Worm (Caenorhabditis elegans) whole organism, L2 larva: Measurements from ENCODE around the gene F19C7.4.

Experiments
- C34F6.9 ChIP-seq: fragments of 150-350 bp; optimal IDR thresholded peaks from 2 replicates; lab custom pipeline; 2014; ENCODE audit warnings: missing biosample characterization, missing genetic modification characterization
- F13H6.1 ChIP-seq: sonication (generic microtip); optimal IDR thresholded peaks from 2 replicates; lab custom pipeline; 2016; ENCODE audit warnings: missing genetic modification characterization, missing compliant biosample characterization
- R02D3.7 ChIP-seq: fragments of 150-350 bp; optimal IDR thresholded peaks from 2 replicates; lab custom pipeline; 2014; ENCODE audit warnings: missing biosample characterization, missing genetic modification characterization
- Y55F3AM.14 ChIP-seq: fragments of 200-800 bp; sonication (Bioruptor generic); optimal IDR thresholded peaks from 2 replicates; lab custom pipeline; 2018; ENCODE audit warnings: mild to moderate bottlenecking, missing genetic modification characterization, missing compliant biosample characterization
- ZK546.5 ChIP-seq: sonication (generic microtip); optimal IDR thresholded peaks from 2 replicates; lab custom pipeline; 2017; ENCODE audit warnings: missing biosample characterization, missing genetic modification characterization
- aly-2 ChIP-seq: fragments of 150-350 bp; optimal IDR thresholded peaks from 2 replicates; lab custom pipeline; 2014; ENCODE audit warnings: missing biosample characterization, missing genetic modification characterization
- ama-1 ChIP-seq: fragments of 150-350 bp; optimal IDR thresholded peaks from 2 replicates; lab custom pipeline; 2018; ENCODE audit warnings: inconsistent platforms
- ceh-16 ChIP-seq: fragments of 150-350 bp; optimal IDR thresholded peaks from 2 replicates; lab custom pipeline; 2014; ENCODE audit warnings: missing biosample characterization, missing genetic modification characterization
- ceh-82 ChIP-seq: fragments of 150-350 bp; optimal IDR thresholded peaks from 2 replicates; lab custom pipeline; 2014; ENCODE audit warnings: missing biosample characterization, missing genetic modification characterization
- crh-2 ChIP-seq: sonication (generic microtip); optimal IDR thresholded peaks from 2 replicates; lab custom pipeline; 2017; ENCODE audit warnings: missing biosample characterization, missing genetic modification characterization
- dmd-4 ChIP-seq: sonication (generic microtip); optimal IDR thresholded peaks from 2 replicates; lab custom pipeline; 2017; ENCODE audit warnings: missing biosample characterization, missing genetic modification characterization
- egl-27 ChIP-seq: sonication (generic microtip); optimal IDR thresholded peaks from 3 replicates; lab custom pipeline; 2017; ENCODE audit warnings: missing biosample characterization, missing genetic modification reagents, missing genetic modification characterization
- elt-1 ChIP-seq: fragments of 150-350 bp; optimal IDR thresholded peaks from 2 replicates; lab custom pipeline; 2014; ENCODE audit warnings: missing biosample characterization, missing genetic modification characterization
- elt-3 ChIP-seq: sonication (generic microtip); optimal IDR thresholded peaks from 2 replicates; lab custom pipeline; 2017; ENCODE audit warnings: missing biosample characterization, missing genetic modification characterization
- fos-1 ChIP-seq: fragments of 150-350 bp; optimal IDR thresholded peaks from 2 replicates; lab custom pipeline; 2014; ENCODE audit warnings: missing biosample characterization, missing genetic modification characterization
- gmeb-1 ChIP-seq: fragments of 150-350 bp; optimal IDR thresholded peaks from 2 replicates; lab custom pipeline; 2014; ENCODE audit warnings: missing biosample characterization, missing genetic modification characterization
- lin-39 ChIP-seq: fragments of 150-350 bp; optimal IDR thresholded peaks from 2 replicates; lab custom pipeline; 2014; ENCODE audit warnings: missing biosample characterization, missing genetic modification reagents, missing genetic modification characterization
- mab-5 ChIP-seq: fragments of 150-350 bp; optimal IDR thresholded peaks from 2 replicates; lab custom pipeline; 2014; ENCODE audit warnings: missing biosample characterization, missing genetic modification characterization
- mbf-1 ChIP-seq: sonication (generic microtip); optimal IDR thresholded peaks from 2 replicates; lab custom pipeline; 2017; ENCODE audit warnings: missing biosample characterization, missing genetic modification characterization
- mdl-1 ChIP-seq, 2 experiments: fragments of 150-350 bp in 1 of 2; sonication (generic microtip) in 1 of 2; optimal IDR thresholded peaks; 2 replicates each; lab custom pipeline; 2017; ENCODE audit warnings: missing biosample characterization in 2 of 2, missing genetic modification characterization in 2 of 2
- nhr-10 ChIP-seq: sonication (generic microtip); optimal IDR thresholded peaks from 2 replicates; lab custom pipeline; 2017; ENCODE audit warnings: missing biosample characterization, missing genetic modification characterization
- nhr-11 ChIP-seq: fragments of 150-350 bp; optimal IDR thresholded peaks from 2 replicates; lab custom pipeline; 2014; ENCODE audit warnings: missing biosample characterization, missing genetic modification characterization
- nhr-12 ChIP-seq: fragments of 150-350 bp; optimal IDR thresholded peaks from 2 replicates; lab custom pipeline; 2014; ENCODE audit warnings: missing biosample characterization, missing genetic modification characterization
- nhr-129 ChIP-seq: fragments of 150-350 bp; optimal IDR thresholded peaks from 2 replicates; lab custom pipeline; 2014; ENCODE audit warnings: missing biosample characterization, missing genetic modification characterization
- nhr-23 ChIP-seq: fragments of 150-350 bp; optimal IDR thresholded peaks from 2 replicates; lab custom pipeline; 2014; ENCODE audit warnings: missing biosample characterization, missing genetic modification reagents, missing genetic modification characterization
- nhr-237 ChIP-seq: fragments of 150-350 bp; optimal IDR thresholded peaks from 2 replicates; lab custom pipeline; 2014; ENCODE audit warnings: missing biosample characterization, missing genetic modification characterization
- nhr-25 ChIP-seq: fragments of 150-350 bp; sonication (generic microtip); optimal IDR thresholded peaks from 3 replicates; lab custom pipeline; 2014; ENCODE audit warnings: missing biosample characterization, missing genetic modification characterization
- nhr-77 ChIP-seq: fragments of 150-350 bp; optimal IDR thresholded peaks from 2 replicates; lab custom pipeline; 2014; ENCODE audit warnings: missing biosample characterization, missing genetic modification characterization
- peb-1 ChIP-seq: fragments of 150-350 bp; optimal IDR thresholded peaks from 2 replicates; lab custom pipeline; 2014; ENCODE audit warnings: missing biosample characterization, missing genetic modification characterization
- sem-4 ChIP-seq: fragments of 150-350 bp; optimal IDR thresholded peaks from 2 replicates; lab custom pipeline; 2014; ENCODE audit warnings: missing biosample characterization, missing genetic modification reagents, missing genetic modification characterization
- skn-1 ChIP-seq: sonication (generic microtip); optimal IDR thresholded peaks from 2 replicates; lab custom pipeline; 2017; ENCODE audit warnings: missing biosample characterization, missing genetic modification characterization
- sma-3 ChIP-seq: sonication (generic microtip); optimal IDR thresholded peaks from 2 replicates; lab custom pipeline; 2016; ENCODE audit warnings: missing genetic modification reagents, missing genetic modification characterization, missing compliant biosample characterization
- sma-9 ChIP-seq, 2 experiments: fragments of 150-350 bp in 1 of 2; sonication (generic microtip) in 1 of 2; optimal IDR thresholded peaks; 2 replicates each; lab custom pipeline; 2014 to 2016; ENCODE audit warnings: missing genetic modification characterization in 2 of 2, mild to moderate bottlenecking in 1 of 2, missing biosample characterization in 1 of 2, missing compliant biosample characterization in 1 of 2, missing genetic modification reagents in 1 of 2, moderate library complexity in 1 of 2
- snpc-4 ChIP-seq: fragments of 150-350 bp; optimal IDR thresholded peaks from 2 replicates; lab custom pipeline; 2014; ENCODE audit warnings: missing biosample characterization, missing genetic modification characterization
- unc-39 ChIP-seq: fragments of 150-350 bp; optimal IDR thresholded peaks from 2 replicates; lab custom pipeline; 2014; ENCODE audit warnings: missing biosample characterization, missing genetic modification characterization
- unc-55 ChIP-seq: fragments of 150-350 bp; sonication (generic microtip); optimal IDR thresholded peaks from 3 replicates; lab custom pipeline; 2014; ENCODE audit warnings: missing biosample characterization, missing genetic modification reagents, missing genetic modification characterization
- unc-62 ChIP-seq: fragments of 150-350 bp; optimal IDR thresholded peaks from 2 replicates; lab custom pipeline; 2014; ENCODE audit warnings: missing biosample characterization, missing genetic modification reagents, missing genetic modification characterization
- zag-1 ChIP-seq: fragments of 150-350 bp; optimal IDR thresholded peaks from 2 replicates; lab custom pipeline; 2014; ENCODE audit warnings: missing biosample characterization, missing genetic modification characterization
- ztf-1 ChIP-seq: fragments of 200-800 bp; sonication (Bioruptor generic); conservative IDR thresholded peaks from 2 replicates; pipeline ENCODE4 v1.3.6; 2022; ENCODE audit warnings: missing genetic modification characterization, missing compliant biosample characterization
- ztf-4 ChIP-seq: fragments of 150-350 bp; optimal IDR thresholded peaks from 2 replicates; lab custom pipeline; 2014; ENCODE audit warnings: missing biosample characterization, missing genetic modification characterization

F19C7.4 gene

DNA sequence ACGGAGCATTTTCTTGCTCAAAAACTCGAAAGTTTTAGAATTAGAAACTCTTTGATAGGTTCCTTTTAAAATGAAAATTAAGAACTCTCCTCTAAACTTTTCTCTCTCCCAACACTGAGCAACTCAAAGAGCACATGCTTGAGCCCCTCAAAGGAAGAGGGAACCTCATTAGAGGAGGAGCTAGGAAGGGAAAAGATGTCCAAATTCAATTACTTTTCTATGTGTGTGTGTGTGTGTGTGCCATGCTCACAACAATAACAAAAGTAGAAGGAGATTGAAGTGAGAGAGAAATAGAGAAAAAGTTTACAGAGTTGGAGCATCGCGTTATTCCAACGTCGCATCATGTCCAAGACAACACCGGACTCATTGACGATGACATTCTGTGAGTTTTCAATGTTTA is 16.7 kb upstream of the F19C7.4 start (continued):
- TF ChIP-seq nhr-10 (no peak), lin-39 (tag; lab: Kevin White, UChicago) (no peak), nhr-237 (tag; lab: Kevin White, UChicago) (no peak), gmeb-1 (no peak), dmd-4 (tag; lab: Kevin White, UChicago) (no peak), ZK546.5 (no peak), mbf-1 (tag; lab: Kevin White, UChicago) (no peak), unc-39 (tag; lab: Kevin White, UChicago) (no peak), unc-55 (GFP tag; lab: Kevin White, UChicago) (no peak), elt-3 (tag; lab: Kevin White, UChicago) (no peak), ceh-82 (tag; lab: Kevin White, UChicago) (no peak)

DNA sequence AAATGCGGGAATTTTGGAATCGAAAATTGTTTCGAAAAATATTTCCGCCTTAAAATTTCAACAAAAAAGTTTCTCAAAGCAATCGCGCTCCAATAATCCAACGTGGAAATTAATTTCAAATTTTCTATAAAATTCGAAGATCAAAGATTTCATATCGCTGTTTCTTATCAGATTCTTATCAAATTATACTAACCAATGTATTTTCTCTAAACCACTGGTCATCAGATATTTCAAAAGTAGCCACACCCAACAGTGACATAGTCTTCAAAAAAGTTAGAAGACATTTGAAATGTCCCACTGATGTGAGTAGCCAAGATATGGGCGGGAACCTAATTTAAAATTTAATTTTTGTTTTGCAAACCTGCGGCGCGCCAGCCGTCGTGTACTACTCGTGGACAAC is 15.1 kb upstream of the F19C7.4 start:
- TF ChIP-seq sma-3: no peak
- no peak for TF ChIP-seq unc-62 (GFP tag; lab: Kevin White, UChicago)
- TF ChIP-seq ceh-16 (tag; lab: Kevin White, UChicago): no peak
- no peak for TF ChIP-seq nhr-25 (tag; lab: Kevin White, UChicago)
- no peak for TF ChIP-seq ztf-1 (GFP tag; lab: Robert Waterston, UW)
- no peak for TF ChIP-seq crh-2 (tag; lab: Kevin White, UChicago)
- TF ChIP-seq nhr-12: no peak
- TF ChIP-seq lin-39 (tag; lab: Kevin White, UChicago): no peak
- no peak for TF ChIP-seq mdl-1 (tag; optimal IDR thresholded peaks at IDR 0.05; lab: Kevin White, UChicago)
- no peak for TF ChIP-seq R02D3.7 (tag; lab: Kevin White, UChicago)
- no peak for TF ChIP-seq zag-1 (tag; lab: Kevin White, UChicago)
- no peak for TF ChIP-seq nhr-23 (tag; lab: Kevin White, UChicago)
- TF ChIP-seq peb-1 (tag; lab: Kevin White, UChicago): no peak
- TF ChIP-seq C34F6.9: no peak
- TF ChIP-seq snpc-4 (tag; lab: Kevin White, UChicago): no peak
- TF ChIP-seq ama-1 (lab: Kevin White, UChicago): no peak
- no peak for TF ChIP-seq mbf-1 (tag; lab: Kevin White, UChicago)
- no peak for TF ChIP-seq sem-4 (tag; lab: Kevin White, UChicago)
- TF ChIP-seq fos-1 (tag; lab: Kevin White, UChicago): no peak
- TF ChIP-seq nhr-129 (tag; lab: Kevin White, UChicago): no peak

DNA sequence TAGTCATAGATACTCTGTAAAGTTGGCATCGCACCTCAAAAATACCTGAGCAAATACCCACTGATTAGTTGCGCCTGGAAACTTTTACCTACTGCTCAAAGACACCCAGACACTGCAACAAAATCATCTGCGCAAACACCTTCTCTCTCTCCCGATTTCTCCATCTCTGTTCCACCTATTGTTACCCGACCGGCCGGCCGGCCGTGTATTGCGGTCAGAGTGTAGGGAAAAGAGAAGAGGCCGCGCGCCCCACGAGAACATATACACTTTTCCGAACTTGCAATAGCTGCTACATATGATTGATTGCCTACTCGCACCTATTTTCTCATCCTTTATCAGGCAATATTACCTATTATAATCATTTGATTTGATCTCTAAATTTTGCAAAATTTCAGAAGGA is 14.3 kb upstream of the F19C7.4 start:
- TF ChIP-seq nhr-23 (tag; lab: Kevin White, UChicago) (no peak), elt-3 (tag; lab: Kevin White, UChicago) (no peak), aly-2 (tag; lab: Kevin White, UChicago) (no peak), dmd-4 (tag; lab: Kevin White, UChicago) (no peak), mab-5 (tag; lab: Kevin White, UChicago) (no peak), F13H6.1 (tag; lab: Kevin White, UChicago) (no peak), nhr-11 (tag; lab: Kevin White, UChicago) (no peak), egl-27 (tag; lab: Kevin White, UChicago) (no peak), gmeb-1 (no peak), ceh-82 (tag; lab: Kevin White, UChicago) (no peak), nhr-77 (no peak), elt-1 (tag; lab: Kevin White, UChicago) (no peak), nhr-237 (tag; lab: Kevin White, UChicago) (no peak), snpc-4 (tag; lab: Kevin White, UChicago) (no peak)

DNA sequence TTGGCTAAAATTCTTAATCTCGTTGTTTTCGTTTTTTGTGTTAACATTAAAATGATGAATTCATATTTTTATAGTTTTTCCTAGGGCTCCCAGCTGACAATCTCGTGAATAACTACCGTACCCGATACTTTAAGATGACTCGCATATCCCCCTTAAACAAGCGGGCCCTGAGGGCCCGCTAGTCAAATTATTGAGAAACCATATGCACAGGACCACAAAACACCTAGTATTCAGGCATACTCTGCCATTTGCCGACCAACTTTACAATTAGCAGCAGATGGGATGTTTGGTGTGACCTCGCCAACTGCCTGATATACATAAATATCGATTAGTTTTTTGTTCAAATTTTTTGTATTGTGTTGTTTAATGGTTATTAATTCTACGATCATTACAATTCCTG is 5.8 kb upstream of the F19C7.4 start, which contains the start of gene F19C7.3:
Gene F19C7.3, plus strand, starts transcription at position 301 of the 400 bp plus-strand sequence.
- TF ChIP-seq fos-1 (tag; lab: Kevin White, UChicago) (no peak), skn-1 (tag; lab: Kevin White, UChicago) (no peak), snpc-4 (tag; lab: Kevin White, UChicago) (no peak), ztf-4 (tag; lab: Kevin White, UChicago) (no peak), nhr-10 (no peak), Y55F3AM.14 (GFP tag; lab: Kevin White, UChicago) (no peak), sma-9 (GFP tag; optimal IDR thresholded peaks at IDR 0.05; lab: Kevin White, UChicago) (no peak), sma-9 (tag; optimal IDR thresholded peaks at IDR 0.05; lab: Kevin White, UChicago) (no peak)
